Fruit fly (Drosophila melanogaster) whole organism, embryonic: Measurements from ENCODE around the gene Mon1.

Experiments
- B-H2 ChIP-seq: fragments of 200-800 bp; sonication (Bioruptor generic); optimal IDR thresholded peaks from 2 replicates; lab custom pipeline; 2018; ENCODE audit warnings: missing biosample characterization, mild to moderate bottlenecking, missing genetic modification characterization
- BtbVII ChIP-seq: fragments of 200-800 bp; sonication (Bioruptor generic); optimal IDR thresholded peaks from 3 replicates; lab custom pipeline; 2017; ENCODE audit warnings: missing biosample characterization, mild to moderate bottlenecking, missing genetic modification characterization
- CG10543 ChIP-seq: fragments of 200-800 bp; sonication (Bioruptor generic); optimal IDR thresholded peaks from 3 replicates; lab custom pipeline; 2017; ENCODE audit warnings: missing biosample characterization, mild to moderate bottlenecking, missing genetic modification characterization, moderate library complexity
- CG12219 ChIP-seq: fragments of 200-800 bp; sonication (Bioruptor generic); optimal IDR thresholded peaks from 3 replicates; lab custom pipeline; 2018; ENCODE audit warnings: missing biosample characterization, mild to moderate bottlenecking, missing genetic modification characterization
- CG14965 ChIP-seq: fragments of 200-800 bp; sonication (Bioruptor generic); optimal IDR thresholded peaks from 2 replicates; lab custom pipeline; 2016; ENCODE audit warnings: missing biosample characterization, missing genetic modification characterization, borderline replicate concordance
- CG15479 ChIP-seq: fragments of 200-800 bp; sonication (Bioruptor generic); optimal IDR thresholded peaks from 3 replicates; lab custom pipeline; 2019; ENCODE audit warnings: missing biosample characterization, mild to moderate bottlenecking, missing genetic modification characterization, moderate library complexity
- CG15696 ChIP-seq: fragments of 200-800 bp; sonication (Bioruptor generic); optimal IDR thresholded peaks from 2 replicates; lab custom pipeline; 2019; ENCODE audit warnings: missing biosample characterization, mild to moderate bottlenecking, missing genetic modification characterization, moderate library complexity
- CG17186 ChIP-seq: fragments of 200-800 bp; sonication (Bioruptor generic); optimal IDR thresholded peaks from 3 replicates; lab custom pipeline; 2017; ENCODE audit warnings: missing biosample characterization, missing genetic modification reagents, missing genetic modification characterization
- CG17912 ChIP-seq: fragments of 200-800 bp; sonication (Bioruptor generic); optimal IDR thresholded peaks from 2 replicates; lab custom pipeline; 2018; ENCODE audit warnings: missing biosample characterization, mild to moderate bottlenecking, missing genetic modification characterization
- CG18011 ChIP-seq: fragments of 200-800 bp; sonication (Bioruptor generic); optimal IDR thresholded peaks from 2 replicates; lab custom pipeline; 2017; ENCODE audit warnings: missing biosample characterization, missing genetic modification characterization, mild to moderate bottlenecking, moderate library complexity, missing genotype
- CG18262 ChIP-seq: fragments of 200-800 bp; optimal IDR thresholded peaks from 3 replicates; lab custom pipeline; 2019; ENCODE audit warnings: missing biosample characterization, mild to moderate bottlenecking, missing genetic modification characterization, moderate library complexity
- CG18599 ChIP-seq: fragments of 200-800 bp; sonication (Bioruptor generic); optimal IDR thresholded peaks from 3 replicates; lab custom pipeline; 2017; ENCODE audit warnings: missing biosample characterization, missing genetic modification characterization, mild to moderate bottlenecking, moderate library complexity, missing genetic modification reagents
- CG2129 ChIP-seq: fragments of 200-800 bp; sonication (Bioruptor generic); IDR thresholded peaks from 2 replicates; pipeline ENCODE4 v1.3.6; 2022; ENCODE audit warnings: missing biosample characterization, missing genetic modification characterization; ENCODE audit not compliant: partially characterized antibody
- CG3407 ChIP-seq: fragments of 200-800 bp; sonication (Bioruptor generic); optimal IDR thresholded peaks from 2 replicates; lab custom pipeline; 2018; ENCODE audit warnings: missing biosample characterization, mild to moderate bottlenecking, missing genetic modification characterization
- CG34376 ChIP-seq: fragments of 200-800 bp; sonication (Bioruptor generic); optimal IDR thresholded peaks from 2 replicates; lab custom pipeline; 2018; ENCODE audit warnings: missing biosample characterization, mild to moderate bottlenecking, missing genetic modification characterization
- CG4854 ChIP-seq: fragments of 200-800 bp; sonication (Bioruptor generic); optimal IDR thresholded peaks from 2 replicates; lab custom pipeline; 2016; ENCODE audit warnings: missing biosample characterization, missing genetic modification characterization, inconsistent platforms
- CG5180 ChIP-seq: fragments of 200-800 bp; sonication (Bioruptor generic); optimal IDR thresholded peaks from 3 replicates; lab custom pipeline; 2017; ENCODE audit warnings: missing biosample characterization, missing genetic modification characterization, mild to moderate bottlenecking, moderate library complexity, missing genetic modification reagents
- CG5245 ChIP-seq: fragments of 200-800 bp; sonication (Bioruptor generic); optimal IDR thresholded peaks from 3 replicates; lab custom pipeline; 2016; ENCODE audit warnings: missing biosample characterization, missing genetic modification characterization
- CG6254 ChIP-seq: fragments of 200-800 bp; sonication (Bioruptor generic); optimal IDR thresholded peaks from 3 replicates; lab custom pipeline; 2017; ENCODE audit warnings: mild to moderate bottlenecking, missing biosample characterization, missing genetic modification reagents, missing genetic modification characterization
- CG8281 ChIP-seq: fragments of 200-800 bp; sonication (Bioruptor generic); optimal IDR thresholded peaks from 2 replicates; lab custom pipeline; 2018; ENCODE audit warnings: missing biosample characterization, mild to moderate bottlenecking, missing genetic modification characterization, moderate library complexity
- CG8944 ChIP-seq: fragments of 200-800 bp; sonication (Bioruptor generic); optimal IDR thresholded peaks from 3 replicates; lab custom pipeline; 2016; ENCODE audit warnings: missing biosample characterization, missing genetic modification characterization
- CG9727 ChIP-seq: fragments of 200-800 bp; sonication (Bioruptor generic); optimal IDR thresholded peaks from 3 replicates; lab custom pipeline; 2017; ENCODE audit warnings: missing biosample characterization, mild to moderate bottlenecking, missing genetic modification characterization
- Eip74EF ChIP-seq, 2 experiments: fragments of 200-800 bp in 1 of 2; fragments of >200 bp in 1 of 2; sonication (Bioruptor generic) in 1 of 2; optimal IDR thresholded peaks; 2 replicates each; lab custom pipeline; 2017 to 2019; ENCODE audit warnings: missing biosample characterization in 2 of 2, missing genetic modification characterization in 2 of 2, mild to moderate bottlenecking in 1 of 2, moderate library complexity in 1 of 2
- Hr78 ChIP-seq, 2 experiments: fragments of 200-800 bp in 1 of 2; fragments of >200 bp in 1 of 2; sonication (Bioruptor generic) in 1 of 2; optimal IDR thresholded peaks; 2 replicates each; lab custom pipeline; 2017 to 2019; ENCODE audit warnings: missing biosample characterization in 2 of 2, missing genetic modification characterization in 2 of 2, mild to moderate bottlenecking in 1 of 2, moderate library complexity in 1 of 2
- Myb ChIP-seq: fragments of 200-800 bp; sonication (Bioruptor generic); optimal IDR thresholded peaks from 2 replicates; lab custom pipeline; 2016; ENCODE audit warnings: missing biosample characterization, missing genetic modification characterization
- NK7.1 ChIP-seq: fragments of 200-800 bp; sonication (Bioruptor generic); optimal IDR thresholded peaks from 3 replicates; lab custom pipeline; 2016; ENCODE audit warnings: missing biosample characterization, missing genetic modification characterization
- Nf-YB ChIP-seq: fragments of 200-800 bp; sonication (Bioruptor generic); optimal IDR thresholded peaks from 3 replicates; lab custom pipeline; 2019; ENCODE audit warnings: missing biosample characterization, mild to moderate bottlenecking, missing genetic modification characterization, moderate library complexity
- PHDP ChIP-seq: fragments of 200-800 bp; sonication (Bioruptor generic); optimal IDR thresholded peaks from 3 replicates; lab custom pipeline; 2018; ENCODE audit warnings: missing biosample characterization, mild to moderate bottlenecking, missing genetic modification characterization, moderate library complexity
- Scr ChIP-seq: fragments of 200-800 bp; sonication (Bioruptor generic); IDR thresholded peaks from 2 replicates; pipeline ENCODE4 v1.3.6; 2022; ENCODE audit warnings: missing biosample characterization, missing genetic modification characterization; ENCODE audit not compliant: partially characterized antibody
- Sox100B ChIP-seq: fragments of 200-800 bp; sonication (Bioruptor generic); optimal IDR thresholded peaks from 3 replicates; lab custom pipeline; 2018; ENCODE audit warnings: missing biosample characterization, mild to moderate bottlenecking, missing genetic modification characterization
- Xbp1 ChIP-seq: fragments of 200-800 bp; sonication (Bioruptor generic); optimal IDR thresholded peaks from 3 replicates; lab custom pipeline; 2016; ENCODE audit warnings: missing biosample characterization, mild to moderate bottlenecking, missing genetic modification characterization
- YL-1 ChIP-seq: fragments of 200-800 bp; sonication (Bioruptor generic); optimal IDR thresholded peaks from 3 replicates; lab custom pipeline; 2017; ENCODE audit warnings: missing biosample characterization, mild to moderate bottlenecking, missing genetic modification characterization
- btn ChIP-seq: fragments of 200-800 bp; sonication (Bioruptor generic); optimal IDR thresholded peaks from 2 replicates; lab custom pipeline; 2016; ENCODE audit warnings: missing biosample characterization, missing genetic modification characterization
- cwo ChIP-seq: fragments of 200-800 bp; sonication (Bioruptor generic); optimal IDR thresholded peaks from 3 replicates; lab custom pipeline; 2017; ENCODE audit warnings: missing biosample characterization, missing genetic modification characterization, mild to moderate bottlenecking, moderate library complexity, missing genetic modification reagents
- emc ChIP-seq: fragments of 200-800 bp; sonication (Bioruptor generic); optimal IDR thresholded peaks from 2 replicates; lab custom pipeline; 2016; ENCODE audit warnings: missing biosample characterization, missing genetic modification characterization
- exex ChIP-seq: fragments of 200-800 bp; sonication (Bioruptor generic); optimal IDR thresholded peaks from 4 replicates; lab custom pipeline; 2018; ENCODE audit warnings: missing biosample characterization, mild to moderate bottlenecking, missing genetic modification characterization, moderate library complexity
- inv ChIP-seq: fragments of 200-800 bp; sonication (Bioruptor generic); IDR thresholded peaks from 2 replicates; pipeline ENCODE4 v1.3.6; 2022; ENCODE audit warnings: missing biosample characterization, missing genetic modification characterization; ENCODE audit not compliant: partially characterized antibody
- lab ChIP-seq: fragments of 200-800 bp; sonication (Bioruptor generic); optimal IDR thresholded peaks from 3 replicates; lab custom pipeline; 2017; ENCODE audit warnings: missing biosample characterization, missing genetic modification characterization, mild to moderate bottlenecking, moderate library complexity, missing genetic modification reagents
- mld ChIP-seq: fragments of 200-800 bp; sonication (Bioruptor generic); IDR thresholded peaks from 3 replicates; pipeline ENCODE4 v1.3.6; 2022; ENCODE audit warnings: missing biosample characterization, missing genetic modification characterization; ENCODE audit not compliant: partially characterized antibody
- odd ChIP-seq: fragments of 200-800 bp; sonication (Bioruptor generic); optimal IDR thresholded peaks from 2 replicates; lab custom pipeline; 2017; ENCODE audit warnings: missing biosample characterization, mild to moderate bottlenecking, missing genetic modification characterization
- sc ChIP-seq, 3 experiments: fragments of >200 bp in 2 of 3; fragments of 200-800 bp in 1 of 3; sonication (Bioruptor generic) in 1 of 3; optimal IDR thresholded peaks; 2 replicates in 2 of 3; 3 replicates in 1 of 3; lab custom pipeline; 2017; ENCODE audit warnings: mild to moderate bottlenecking in 1 of 3, missing biosample characterization in 1 of 3, missing genetic modification characterization in 1 of 3, missing genetic modification reagents in 1 of 3
- scrt ChIP-seq: fragments of 200-800 bp; sonication (Bioruptor generic); optimal IDR thresholded peaks from 2 replicates; lab custom pipeline; 2018; ENCODE audit warnings: missing biosample characterization, mild to moderate bottlenecking, missing genetic modification characterization, moderate library complexity
- sens ChIP-seq: fragments of 200-800 bp; sonication (Bioruptor generic); peaks from one replicate; lab custom pipeline; 2016; ENCODE audit warnings: missing biosample characterization, missing genetic modification characterization
- sim ChIP-seq: fragments of 200-800 bp; sonication (Bioruptor generic); IDR thresholded peaks from 2 replicates; pipeline ENCODE4 v1.3.6; 2022; ENCODE audit warnings: missing biosample characterization, missing genetic modification characterization
- sug ChIP-seq: fragments of 200-800 bp; optimal IDR thresholded peaks from 2 replicates; lab custom pipeline; 2019; ENCODE audit warnings: missing biosample characterization, mild to moderate bottlenecking, missing genetic modification characterization, moderate library complexity
- tgo ChIP-seq: fragments of 200-800 bp; sonication (Bioruptor generic); IDR thresholded peaks from 3 replicates; pipeline ENCODE4 v1.3.6; 2022; ENCODE audit warnings: missing biosample characterization, missing genetic modification characterization
- vvl ChIP-seq: fragments of 200-800 bp; sonication (Bioruptor generic); IDR thresholded peaks from 2 replicates; pipeline ENCODE4 v1.3.6; 2022; ENCODE audit warnings: missing biosample characterization, missing genetic modification characterization
- wor ChIP-seq: fragments of 200-800 bp; sonication (Bioruptor generic); IDR thresholded peaks from 2 replicates; pipeline ENCODE4 v1.3.6; 2022; ENCODE audit warnings: missing biosample characterization, missing genetic modification characterization
- yki ChIP-seq: fragments of >200 bp; optimal IDR thresholded peaks from 3 replicates; lab custom pipeline; 2018

Gene Mon1

dm6 chr2L:4829040-4829439 is 21.4 kb upstream of the Mon1 start (continued):
- TF ChIP-seq CG12219 (GFP tag; lab: Kevin White, UChicago) (no peak), sens (GFP tag; lab: Kevin White, UChicago) (peak; percentile 74), Hr78 (GFP tag; optimal IDR thresholded peaks at IDR 0.05; lab: Kevin White, UChicago) (no peak), PHDP (tag; lab: Kevin White, UChicago) (peak; percentile 50), BtbVII (GFP tag; lab: Kevin White, UChicago) (peak; percentile 46), wor (GFP tag; lab: Robert Waterston, UW) (no peak), CG34376 (peak; percentile 9), sug (tag; lab: Kevin White, UChicago) (peak; percentile 31), CG9727 (GFP tag; lab: Kevin White, UChicago) (peak; percentile 6), CG5245 (GFP tag; lab: Kevin White, UChicago) (no peak), CG5180 (GFP tag; lab: Kevin White, UChicago) (no peak), Myb (GFP tag; lab: Kevin White, UChicago) (no peak), sim (GFP tag; lab: Robert Waterston, UW) (no peak), CG15696 (tag; lab: Kevin White, UChicago) (peak; percentile 2), odd (GFP tag; lab: Kevin White, UChicago) (peak; percentile 22), CG14965 (no peak), NK7.1 (GFP tag; lab: Kevin White, UChicago) (no peak), Xbp1 (no peak), CG3407 (no peak), CG8281 (tag; lab: Kevin White, UChicago) (peak; percentile 2), CG2129 (GFP tag; lab: Robert Waterston, UW) (no peak), sc (optimal IDR thresholded peaks at IDR 0.05; lab: Kevin White, UChicago) (no peak), sc (GFP tag; optimal IDR thresholded peaks at IDR 0.05; lab: Kevin White, UChicago) (no peak), mld (no peak), CG18011 (no peak), CG18262 (no peak), Nf-YB (GFP tag; lab: Kevin White, UChicago) (no peak), cwo (GFP tag; lab: Kevin White, UChicago) (no peak), vvl (GFP tag; lab: Robert Waterston, UW) (0 out of 2 replicates have a peak, but pooled peaks have one; percentile 20), yki (lab: Kevin White, UChicago) (no peak), CG18599 (GFP tag; lab: Kevin White, UChicago) (peak; percentile 53), Eip74EF (GFP tag; optimal IDR thresholded peaks at IDR 0.05; lab: Kevin White, UChicago) (no peak), B-H2 (GFP tag; lab: Kevin White, UChicago) (peak; percentile 55), CG15479 (peak; percentile 71), CG8944 (GFP tag; lab: Kevin White, UChicago) (no peak), emc (GFP tag; lab: Kevin White, UChicago) (no peak), scrt (GFP tag; lab: Kevin White, UChicago) (peak; percentile 31), CG17912 (GFP tag; lab: Kevin White, UChicago) (peak; percentile 31), tgo (GFP tag; lab: Robert Waterston, UW) (no peak), CG4854 (GFP tag; lab: Kevin White, UChicago) (no peak), CG17186 (GFP tag; lab: Kevin White, UChicago) (no peak), Scr (no peak), CG6254 (no peak), inv (GFP tag; lab: Robert Waterston, UW) (no peak), btn (no peak), lab (GFP tag; lab: Kevin White, UChicago) (peak; percentile 63), Sox100B (GFP tag; lab: Kevin White, UChicago) (peak; percentile 12), CG10543 (GFP tag; lab: Kevin White, UChicago) (peak; percentile 69), YL-1 (no peak), exex (tag; lab: Kevin White, UChicago) (peak; percentile 24)
